Fruit fly (Drosophila melanogaster) whole organism, pupa: Measurements from ENCODE around the gene Vha100-2.

Source experiments
- CG10348 ChIP-seq: fragments of 200-800 bp; sonication (Bioruptor generic); IDR thresholded peaks from 2 replicates; pipeline ENCODE4 v1.3.6; 2022; ENCODE audit warnings: missing biosample characterization, missing genetic modification characterization
- CG12605 ChIP-seq: fragments of 200-800 bp; sonication (Bioruptor generic); IDR thresholded peaks from 2 replicates; pipeline ENCODE4 v1.3.6; 2022; ENCODE audit warnings: missing biosample characterization, missing genetic modification characterization
- CG13204 ChIP-seq: fragments of 200-800 bp; sonication (Bioruptor generic); optimal IDR thresholded peaks from 2 replicates; lab custom pipeline; 2018; ENCODE audit warnings: missing biosample characterization, mild to moderate bottlenecking, missing genetic modification characterization, moderate library complexity
- CG14655 ChIP-seq: fragments of 200-800 bp; sonication (Bioruptor generic); optimal IDR thresholded peaks from 3 replicates; lab custom pipeline; 2017; ENCODE audit warnings: mild to moderate bottlenecking, missing biosample characterization, missing genetic modification reagents, missing genetic modification characterization
- CG15710 ChIP-seq: fragments of 200-800 bp; sonication (Bioruptor generic); optimal IDR thresholded peaks from 2 replicates; lab custom pipeline; 2018; ENCODE audit warnings: missing biosample characterization, mild to moderate bottlenecking, missing genetic modification characterization, moderate library complexity
- CG17806 ChIP-seq: fragments of 200-800 bp; sonication (Bioruptor generic); optimal IDR thresholded peaks from 2 replicates; lab custom pipeline; 2018; ENCODE audit warnings: missing biosample characterization, mild to moderate bottlenecking, missing genetic modification characterization, moderate library complexity
- CG32121 ChIP-seq: fragments of 200-800 bp; sonication (Bioruptor generic); IDR thresholded peaks from 2 replicates; pipeline ENCODE4 v1.3.6; 2022; ENCODE audit warnings: missing biosample characterization, missing genetic modification characterization
- CG34367 ChIP-seq: fragments of 200-800 bp; sonication (Bioruptor generic); optimal IDR thresholded peaks from 2 replicates; lab custom pipeline; 2018; ENCODE audit warnings: missing biosample characterization, mild to moderate bottlenecking, missing genetic modification characterization
- CG4496 ChIP-seq: fragments of 200-800 bp; sonication (Bioruptor generic); IDR thresholded peaks from 3 replicates; pipeline ENCODE4 v1.3.6; 2022; ENCODE audit warnings: missing biosample characterization, missing genetic modification characterization
- CG8159 ChIP-seq: fragments of 200-800 bp; sonication (Bioruptor generic); optimal IDR thresholded peaks from 3 replicates; lab custom pipeline; 2018; ENCODE audit warnings: missing biosample characterization, mild to moderate bottlenecking, missing genetic modification characterization, moderate library complexity
- CG8301 ChIP-seq: fragments of 200-800 bp; sonication (Bioruptor generic); optimal IDR thresholded peaks from 2 replicates; lab custom pipeline; 2018; ENCODE audit warnings: missing biosample characterization, mild to moderate bottlenecking, missing genetic modification characterization
- CG9948 ChIP-seq: fragments of 200-800 bp; sonication (Bioruptor generic); optimal IDR thresholded peaks from 2 replicates; lab custom pipeline; 2018; ENCODE audit warnings: missing biosample characterization, mild to moderate bottlenecking, missing genetic modification characterization, moderate library complexity
- D1 ChIP-seq: fragments of 200-800 bp; sonication (Bioruptor generic); optimal IDR thresholded peaks from 2 replicates; lab custom pipeline; 2018; ENCODE audit warnings: missing biosample characterization, mild to moderate bottlenecking, missing genetic modification characterization, moderate library complexity
- EcR ChIP-seq: fragments of 200-800 bp; sonication (Bioruptor generic); optimal IDR thresholded peaks from 3 replicates; lab custom pipeline; 2019; ENCODE audit warnings: missing biosample characterization, missing genetic modification characterization, mild to moderate bottlenecking, moderate library complexity, missing genetic modification reagents
- Ets98B ChIP-seq: fragments of 200-800 bp; sonication (Bioruptor generic); IDR thresholded peaks from 2 replicates; pipeline ENCODE4 v1.3.6; 2022; ENCODE audit warnings: missing biosample characterization, missing genetic modification characterization
- Pif1A ChIP-seq: fragments of 200-800 bp; sonication (Bioruptor generic); optimal IDR thresholded peaks from 3 replicates; lab custom pipeline; 2016; ENCODE audit warnings: missing biosample characterization, missing genetic modification characterization
- Pif1B ChIP-seq: fragments of 200-800 bp; sonication (Bioruptor generic); optimal IDR thresholded peaks from 3 replicates; lab custom pipeline; 2016; ENCODE audit warnings: missing biosample characterization, missing genetic modification characterization
- Snoo ChIP-seq: fragments of 200-800 bp; sonication (Bioruptor generic); optimal IDR thresholded peaks from 3 replicates; lab custom pipeline; 2017; ENCODE audit warnings: missing biosample characterization, mild to moderate bottlenecking, missing genetic modification characterization, inconsistent platforms
- fd96Ca ChIP-seq: fragments of 200-800 bp; sonication (Bioruptor generic); IDR thresholded peaks from 3 replicates; pipeline ENCODE4 v1.3.6; 2022; ENCODE audit warnings: missing biosample characterization, missing genetic modification characterization
- gl ChIP-seq: fragments of 200-800 bp; sonication (Bioruptor generic); optimal IDR thresholded peaks from 2 replicates; lab custom pipeline; 2018; ENCODE audit warnings: missing biosample characterization, mild to moderate bottlenecking, missing genetic modification characterization
- rn ChIP-seq: fragments of 200-800 bp; sonication (Bioruptor generic); IDR thresholded peaks from 2 replicates; pipeline ENCODE4 v1.3.6; 2022; ENCODE audit warnings: missing biosample characterization, missing genetic modification characterization

The Vha100-2 gene

dm6 chr3R:18443232-18443631 lies 44.3 kb upstream of the Vha100-2 start:
- TF ChIP-seq fd96Ca (GFP tag; lab: Robert Waterston, UW) (0 out of 3 replicates have a peak, but pooled peaks have one; percentile 3), Pif1B (GFP tag; lab: Kevin White, UChicago) (no peak)
- TF ChIP-seq, all 21 proteins: peak for 1

- TF ChIP-seq Ets98B (peak; percentile 31; the same call in 1 of the 2 replicates), CG12605 (GFP tag; lab: Robert Waterston, UW) (no peak), D1 (tag; lab: Kevin White, UChicago) (no peak), Snoo (tag; lab: Kevin White, UChicago) (no peak), CG32121 (GFP tag; lab: Robert Waterston, UW) (peak; percentile 52; the same call in 1 of the 2 replicates), rn (GFP tag; lab: Robert Waterston, UW) (no peak), CG13204 (GFP tag; lab: Kevin White, UChicago) (no peak), CG15710 (tag; lab: Kevin White, UChicago) (peak; percentile 54), CG4496 (GFP tag; lab: Robert Waterston, UW) (no peak), CG8301 (tag; lab: Kevin White, UChicago) (peak; percentile 35), CG14655 (GFP tag; lab: Kevin White, UChicago) (peak; percentile 58), CG17806 (tag; lab: Kevin White, UChicago) (no peak), Pif1B (GFP tag; lab: Kevin White, UChicago) (no peak), EcR (GFP tag; lab: Kevin White, UChicago) (peak; percentile 54), CG9948 (tag; lab: Kevin White, UChicago) (peak; percentile 48), Pif1A (GFP tag; lab: Kevin White, UChicago) (peak; percentile 2), CG8159 (tag; lab: Kevin White, UChicago) (peak; percentile 71), CG34367 (tag; lab: Kevin White, UChicago) (peak; percentile 27)
- TF ChIP-seq, all 21 proteins: peak for 10
Measured at dm6 chr3R:18438827-18439717, 40.1 kb upstream of the Vha100-2 start.

- no peak for TF ChIP-seq Pif1A (GFP tag; lab: Kevin White, UChicago)
- no peak for TF ChIP-seq CG13204 (GFP tag; lab: Kevin White, UChicago)
- no peak for TF ChIP-seq EcR (GFP tag; lab: Kevin White, UChicago)
- TF ChIP-seq D1 (tag; lab: Kevin White, UChicago): no peak
- no peak for TF ChIP-seq CG17806 (tag; lab: Kevin White, UChicago)
- peak; percentile 9; the same call in 1 of the 2 replicates for TF ChIP-seq Ets98B
- no peak for TF ChIP-seq CG8159 (tag; lab: Kevin White, UChicago)
- no peak for TF ChIP-seq gl (tag; lab: Kevin White, UChicago)
- TF ChIP-seq fd96Ca (GFP tag; lab: Robert Waterston, UW): peak; percentile 21; the same call in 1 of the 3 replicates
- no peak for TF ChIP-seq Pif1B (GFP tag; lab: Kevin White, UChicago)
- no peak; the same call in 2 of the 3 replicates for TF ChIP-seq CG4496 (GFP tag; lab: Robert Waterston, UW)
- TF ChIP-seq CG14655 (GFP tag; lab: Kevin White, UChicago): no peak
- TF ChIP-seq CG8301 (tag; lab: Kevin White, UChicago): no peak
- no peak for TF ChIP-seq rn (GFP tag; lab: Robert Waterston, UW)
- no peak for TF ChIP-seq CG10348 (GFP tag; lab: Robert Waterston, UW)
- TF ChIP-seq, all 21 proteins: peak for 2
Measured at dm6 chr3R:18438181-18438826, 39.3 kb upstream of the Vha100-2 start.

dm6 chr3R:18436550-18437362 lies 37.8 kb upstream of the Vha100-2 start:
- peak; percentile 75 for TF ChIP-seq CG8159 (tag; lab: Kevin White, UChicago)
- peak; percentile 47; the same call in 1 of the 2 replicates for TF ChIP-seq CG12605 (GFP tag; lab: Robert Waterston, UW)
- TF ChIP-seq CG10348 (GFP tag; lab: Robert Waterston, UW): no peak
- TF ChIP-seq CG17806 (tag; lab: Kevin White, UChicago): peak; percentile 69
- peak; percentile 73; the same call in 1 of the 2 replicates for TF ChIP-seq CG32121 (GFP tag; lab: Robert Waterston, UW)
- TF ChIP-seq Pif1A (GFP tag; lab: Kevin White, UChicago): peak; percentile 64
- TF ChIP-seq Pif1B (GFP tag; lab: Kevin White, UChicago): peak; percentile 17
- TF ChIP-seq fd96Ca (GFP tag; lab: Robert Waterston, UW): peak; percentile 47; the same call in 2 of the 3 replicates
- TF ChIP-seq Snoo (tag; lab: Kevin White, UChicago): peak; percentile 56
- TF ChIP-seq D1 (tag; lab: Kevin White, UChicago): peak; percentile 13
- peak; percentile 59 for TF ChIP-seq CG34367 (tag; lab: Kevin White, UChicago)
- peak; percentile 42 for TF ChIP-seq gl (tag; lab: Kevin White, UChicago)
- peak; percentile 84 for TF ChIP-seq CG14655 (GFP tag; lab: Kevin White, UChicago)
- TF ChIP-seq CG9948 (tag; lab: Kevin White, UChicago): peak; percentile 59
- TF ChIP-seq CG8301 (tag; lab: Kevin White, UChicago): peak; percentile 82
- TF ChIP-seq Ets98B: peak; percentile 73
- no peak; the same call in 1 of the 2 replicates for TF ChIP-seq rn (GFP tag; lab: Robert Waterston, UW)
- no peak for TF ChIP-seq CG15710 (tag; lab: Kevin White, UChicago)
- peak; percentile 79 for TF ChIP-seq CG4496 (GFP tag; lab: Robert Waterston, UW)
- no peak for TF ChIP-seq EcR (GFP tag; lab: Kevin White, UChicago)
- no peak for TF ChIP-seq CG13204 (GFP tag; lab: Kevin White, UChicago)
